Worm (Caenorhabditis elegans) whole organism, L4/young adult: ENCODE measurements around the gene F14H8.2.

Source experiments
- dao-5 ChIP-seq: sonication (generic microtip); optimal IDR thresholded peaks from 2 replicates; lab custom pipeline; 2016; ENCODE audit warnings: missing genotype, missing genetic modification characterization, moderate library complexity, missing compliant biosample characterization
- him-1 ChIP-seq: sonication (generic microtip); optimal IDR thresholded peaks from 2 replicates; lab custom pipeline; 2016; ENCODE audit warnings: missing genotype, missing genetic modification reagents, missing genetic modification characterization, missing compliant biosample characterization

- no peak for TF ChIP-seq him-1 (tag; lab: Kevin White, UChicago)
- no peak for TF ChIP-seq dao-5 (tag; lab: Kevin White, UChicago)
Measured at ce11 chrV:15059534-15059933, 39.4 kb upstream of the F14H8.2 start, which contains the start of the genes mcm-3 and C25D7.15.
